Worm (Caenorhabditis elegans): ENCODE results near the gene ZK1055.7.
A peak's percentile ranks its signal among the peaks of the same experiment; 100 is the strongest.

ZK1055.7 gene

DNA sequence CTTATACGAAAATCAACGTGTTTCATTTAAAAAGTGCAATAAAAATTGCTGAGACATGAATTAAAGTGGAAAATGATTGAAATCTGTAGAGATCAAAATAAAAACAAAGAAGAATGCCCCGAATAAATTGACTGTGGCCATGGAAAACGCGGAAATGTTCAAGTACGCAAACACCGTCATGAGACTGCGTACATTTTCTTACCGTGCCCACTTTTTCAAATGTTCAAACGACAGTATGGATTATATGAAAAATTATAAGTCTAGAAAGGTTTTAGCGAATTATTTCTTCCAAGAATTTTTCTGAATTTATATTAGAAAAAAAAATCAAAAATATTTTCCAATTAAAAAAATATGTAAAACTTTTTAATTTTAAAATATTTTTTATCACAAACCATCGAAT lies 6.3 kb upstream of the ZK1055.7 start:
- TF ChIP-seq ceh-82 (tag; optimal IDR thresholded peaks at IDR 0.05) (peak in 1 of 3 experiments; percentile 5), zip-4 (GFP tag; optimal IDR thresholded peaks at IDR 0.05) (no peak), blmp-1 (tag; optimal IDR thresholded peaks at IDR 0.05) (peak; percentile 34), mab-9 (GFP tag; IDR thresholded peaks at IDR 0.05) (no peak), nhr-85 (tag) (no peak), zag-1 (tag; optimal IDR thresholded peaks at IDR 0.05) (no peak), dpl-1 (GFP tag; optimal IDR thresholded peaks at IDR 0.05) (peak in 2 of 3 experiments; percentile 29 to 54), lin-15B (tag; optimal IDR thresholded peaks at IDR 0.05) (no peak), lsy-2 (tag; optimal IDR thresholded peaks at IDR 0.05) (peak; percentile 43 to 94), F16B12.6 (tag; optimal IDR thresholded peaks at IDR 0.05) (peak; percentile 70), lin-35 (GFP tag; optimal IDR thresholded peaks at IDR 0.05) (peak; percentile 10 to 45), efl-1 (optimal IDR thresholded peaks at IDR 0.05) (peak; percentile 29 to 48), efl-1 (GFP tag; optimal IDR thresholded peaks at IDR 0.05 in 1 of 2) (peak in 1 of 2 experiments; percentile 43), aha-1 (tag; optimal IDR thresholded peaks at IDR 0.05) (no peak), nhr-90 (tag; optimal IDR thresholded peaks at IDR 0.05; ENCODE audit: poor library complexity) (no peak), mdl-1 (tag; optimal IDR thresholded peaks at IDR 0.05) (no peak)

DNA sequence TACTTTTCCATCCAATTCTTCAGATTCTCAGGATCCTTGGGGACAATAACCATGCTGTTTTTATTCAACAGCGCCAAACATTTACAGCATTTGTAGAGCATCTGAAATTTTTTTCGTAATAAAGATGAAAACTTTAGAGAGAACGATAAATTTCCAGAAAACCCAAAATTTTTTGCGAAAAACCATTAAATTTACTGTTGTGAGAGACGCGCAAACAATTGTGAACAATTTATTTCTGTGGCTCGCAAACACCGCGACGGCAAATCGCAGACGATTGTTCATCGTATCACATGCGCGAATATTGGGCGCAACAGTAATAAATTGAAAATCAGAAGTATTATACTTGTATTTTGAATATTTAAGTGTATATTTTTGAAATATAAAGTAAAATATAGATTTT lies 5.9 kb upstream of the ZK1055.7 start, which contains the start of gene gon-14:
TSS of gene gon-14 (minus strand) at position 101 of the 400 bp plus-strand sequence.
- TF ChIP-seq C04F5.9 (tag; optimal IDR thresholded peaks at IDR 0.05) (no peak), F16B12.6 (tag; optimal IDR thresholded peaks at IDR 0.05) (no peak), hpl-2 (GFP tag; optimal IDR thresholded peaks at IDR 0.05) (no peak), sptf-1 (tag; optimal IDR thresholded peaks at IDR 0.05) (no peak), nhr-77 (tag; optimal IDR thresholded peaks at IDR 0.05) (no peak), lin-35 (GFP tag; optimal IDR thresholded peaks at IDR 0.05) (no peak), rnt-1 (tag; optimal IDR thresholded peaks at IDR 0.05) (no peak), C34B4.2 (tag; optimal IDR thresholded peaks at IDR 0.05) (no peak), skn-1 (tag; optimal IDR thresholded peaks at IDR 0.05) (no peak), egl-13 (tag; optimal IDR thresholded peaks at IDR 0.05) (no peak), zag-1 (tag; optimal IDR thresholded peaks at IDR 0.05) (no peak), nhr-12 (tag; optimal IDR thresholded peaks at IDR 0.05) (no peak), nhr-237 (tag; optimal IDR thresholded peaks at IDR 0.05) (no peak), unc-130 (tag; optimal IDR thresholded peaks at IDR 0.05) (no peak), aha-1 (tag; optimal IDR thresholded peaks at IDR 0.05) (no peak)

DNA sequence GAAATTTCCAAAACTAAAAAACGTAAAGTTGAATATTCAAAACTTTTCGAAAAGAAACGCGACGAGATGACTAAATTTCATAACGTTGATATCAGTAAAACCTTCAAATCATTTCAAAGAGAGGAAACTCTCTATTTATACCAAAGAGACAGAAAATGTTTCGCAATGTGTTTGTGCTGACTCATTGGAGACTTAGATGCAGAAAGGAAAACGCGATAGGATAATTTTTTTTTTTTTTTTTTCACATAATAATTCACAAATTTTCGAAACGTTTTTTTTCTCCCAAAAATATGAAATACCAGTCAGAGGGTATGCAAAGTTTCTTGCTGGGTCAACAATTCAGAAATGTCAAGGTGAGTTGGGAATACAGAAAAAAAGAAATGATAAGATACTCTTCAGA lies 1.0 kb upstream of the ZK1055.7 start:
- TF ChIP-seq elt-3 (tag; optimal IDR thresholded peaks at IDR 0.05) (peak in 2 of 6 experiments; percentile 6 to 22), efl-1 (optimal IDR thresholded peaks at IDR 0.05) (no peak), efl-1 (GFP tag; optimal IDR thresholded peaks at IDR 0.05 in 1 of 2) (peak in 1 of 2 experiments; percentile 88), fkh-8 (tag; optimal IDR thresholded peaks at IDR 0.05) (no peak), grh-1 (GFP tag; IDR thresholded peaks at IDR 0.05) (no peak), ets-5 (GFP tag; IDR thresholded peaks at IDR 0.05) (no peak), tlp-1 (tag; optimal IDR thresholded peaks at IDR 0.05) (no peak), unc-130 (tag; optimal IDR thresholded peaks at IDR 0.05) (no peak), skn-1 (tag; optimal IDR thresholded peaks at IDR 0.05) (peak; percentile 32), ceh-8 (GFP tag; optimal IDR thresholded peaks at IDR 0.05) (no peak), lsy-2 (tag; optimal IDR thresholded peaks at IDR 0.05) (peak in 1 of 2 experiments; percentile 8)

DNA sequence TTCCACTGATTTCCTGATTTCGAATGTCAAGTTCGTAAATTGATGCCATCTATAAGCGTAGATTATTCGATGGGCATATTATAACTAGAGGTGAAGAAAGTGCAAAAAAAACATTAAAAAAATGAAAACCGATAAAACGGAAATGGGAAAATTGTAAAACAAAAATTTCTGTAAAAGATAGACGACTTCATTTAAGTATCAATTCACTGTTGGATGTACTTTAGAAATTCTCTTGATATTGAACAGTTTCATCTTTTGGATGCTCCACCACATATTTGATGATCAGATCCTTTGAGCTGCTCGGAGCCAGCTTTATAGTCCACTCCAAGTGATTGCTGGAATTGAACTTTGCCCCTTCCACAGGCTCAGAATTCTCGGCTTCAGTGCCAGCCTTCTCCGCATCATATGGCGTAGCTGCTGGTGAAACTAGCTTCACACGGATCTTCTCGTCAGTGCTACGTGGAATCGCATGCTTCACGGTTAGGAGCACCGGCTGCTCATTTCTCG lies 2.6 kb downstream of the ZK1055.7 start, which contains the start of gene ZK1055.6:
TSS of gene ZK1055.6 (minus strand) at position 51 of the 507 bp plus-strand sequence.
- no peak for TF ChIP-seq vab-15 (tag; optimal IDR thresholded peaks at IDR 0.05)
- TF ChIP-seq dsc-1 (tag; optimal IDR thresholded peaks at IDR 0.05) = no peak
- TF ChIP-seq ceh-63 (GFP tag; optimal IDR thresholded peaks at IDR 0.05) = no peak
- no peak for TF ChIP-seq ceh-8 (GFP tag; optimal IDR thresholded peaks at IDR 0.05)
- TF ChIP-seq isw-1 (GFP tag; IDR thresholded peaks at IDR 0.05) = no peak
